Worm (Caenorhabditis elegans): ENCODE measurements around the gene cnd-1.

The cnd-1 gene

ce11 chrIII:5190671-5191174 lies 53.7 kb downstream of the cnd-1 start, which contains the start of gene hira-1:
Gene hira-1 (plus strand): TSS chrIII:5191124.
- TF ChIP-seq klf-2 (GFP tag; conservative IDR thresholded peaks at IDR 0.05), result no peak
- no peak for TF ChIP-seq cog-1 (tag; optimal IDR thresholded peaks at IDR 0.05)
- no peak for TF ChIP-seq tab-1 (GFP tag; IDR thresholded peaks at IDR 0.05)
- TF ChIP-seq ztf-29 (GFP tag; IDR thresholded peaks at IDR 0.05), result no peak
- TF ChIP-seq ztf-23 (GFP tag; IDR thresholded peaks at IDR 0.05), result no peak
- TF ChIP-seq flt-1 (GFP tag; IDR thresholded peaks at IDR 0.05), result no peak
- no peak for TF ChIP-seq T22C8.4 (GFP tag; IDR thresholded peaks at IDR 0.05)
- no peak for TF ChIP-seq med-1 (GFP tag; optimal IDR thresholded peaks at IDR 0.05; ENCODE audit: insufficient read depth)
- TF ChIP-seq ref-1 (GFP tag; conservative IDR thresholded peaks at IDR 0.05), result no peak

All from whole organism, midembryonic.